Worm (Caenorhabditis elegans) whole organism, late embryonic: Measurements from ENCODE around the gene Y43F8C.15.

Experiments used
- K02D7.2 ChIP-seq: sonication (generic microtip); optimal IDR thresholded peaks from 2 replicates; lab custom pipeline; 2017; ENCODE audit warnings: mild to moderate bottlenecking, missing genetic modification characterization, missing compliant biosample characterization
- ahr-1 ChIP-seq: sonication (generic microtip); optimal IDR thresholded peaks from 2 replicates; lab custom pipeline; 2016; ENCODE audit warnings: missing genetic modification characterization, missing compliant biosample characterization
- ama-1 ChIP-seq: fragments of 150-350 bp; optimal IDR thresholded peaks from 2 replicates; lab custom pipeline; 2014
- ceh-18 ChIP-seq: sonication (generic microtip); optimal IDR thresholded peaks from 2 replicates; lab custom pipeline; 2016; ENCODE audit warnings: missing genetic modification characterization, missing compliant biosample characterization
- ceh-19 ChIP-seq: fragments of 200-800 bp; sonication (Bioruptor generic); optimal IDR thresholded peaks from 2 replicates; lab custom pipeline; 2018; ENCODE audit warnings: mild to moderate bottlenecking, missing genetic modification characterization, missing compliant biosample characterization
- ceh-22 ChIP-seq: sonication (generic microtip); optimal IDR thresholded peaks from 2 replicates; lab custom pipeline; 2017; ENCODE audit warnings: missing biosample characterization, missing genetic modification characterization
- dmd-4 ChIP-seq: sonication (generic microtip); optimal IDR thresholded peaks from 2 replicates; lab custom pipeline; 2016; ENCODE audit warnings: borderline replicate concordance, missing genetic modification characterization, missing compliant biosample characterization
- elt-2 ChIP-seq: sonication (generic microtip); optimal IDR thresholded peaks from 2 replicates; lab custom pipeline; 2016; ENCODE audit warnings: missing genetic modification reagents, missing genetic modification characterization, missing compliant biosample characterization
- elt-4 ChIP-seq: sonication (generic microtip); optimal IDR thresholded peaks from 2 replicates; lab custom pipeline; 2016; ENCODE audit warnings: missing genetic modification characterization, missing compliant biosample characterization
- ets-4 ChIP-seq: sonication (generic microtip); optimal IDR thresholded peaks from 2 replicates; lab custom pipeline; 2016; ENCODE audit warnings: missing genetic modification characterization, missing compliant biosample characterization
- fax-1 ChIP-seq: sonication (generic microtip); optimal IDR thresholded peaks from 2 replicates; lab custom pipeline; 2016; ENCODE audit warnings: missing genotype, missing genetic modification characterization, missing compliant biosample characterization
- fkh-10 ChIP-seq: fragments of 150-350 bp; optimal IDR thresholded peaks from 2 replicates; lab custom pipeline; 2014; ENCODE audit warnings: missing biosample characterization, missing genetic modification reagents, missing genetic modification characterization
- gmeb-2 ChIP-seq: sonication (generic microtip); optimal IDR thresholded peaks from 2 replicates; lab custom pipeline; 2016; ENCODE audit warnings: missing genetic modification characterization, inconsistent platforms, missing compliant biosample characterization
- lin-11 ChIP-seq: fragments of 200-800 bp; sonication (Bioruptor generic); optimal IDR thresholded peaks from 2 replicates; lab custom pipeline; 2018; ENCODE audit warnings: mild to moderate bottlenecking, missing genetic modification characterization, missing compliant biosample characterization
- madf-2 ChIP-seq: sonication (generic microtip); optimal IDR thresholded peaks from 2 replicates; lab custom pipeline; 2017; ENCODE audit warnings: missing genetic modification characterization, missing compliant biosample characterization
- npax-4 ChIP-seq: sonication (generic microtip); optimal IDR thresholded peaks from 2 replicates; lab custom pipeline; 2016; ENCODE audit warnings: missing genetic modification characterization, missing compliant biosample characterization
- pag-3 ChIP-seq: sonication (generic microtip); optimal IDR thresholded peaks from 2 replicates; lab custom pipeline; 2016; ENCODE audit warnings: missing compliant biosample characterization, missing genetic modification characterization, borderline replicate concordance
- pat-9 ChIP-seq: fragments of 200-800 bp; sonication (Bioruptor generic); optimal IDR thresholded peaks from 2 replicates; lab custom pipeline; 2018; ENCODE audit warnings: mild to moderate bottlenecking, missing genetic modification characterization, moderate library complexity, missing compliant biosample characterization
- pax-1 ChIP-seq: fragments of 150-350 bp; optimal IDR thresholded peaks from 2 replicates; lab custom pipeline; 2014; ENCODE audit warnings: missing biosample characterization, missing genetic modification characterization
- pha-2 ChIP-seq: sonication (generic microtip); optimal IDR thresholded peaks from 2 replicates; lab custom pipeline; 2017; ENCODE audit warnings: mild to moderate bottlenecking, missing genetic modification characterization, missing compliant biosample characterization
- pha-4 ChIP-seq: fragments of 150-350 bp; optimal IDR thresholded peaks from 2 replicates; lab custom pipeline; 2018; ENCODE audit warnings: missing biosample characterization, missing genetic modification reagents, missing genetic modification characterization
- pros-1 ChIP-seq: fragments of 150-350 bp; optimal IDR thresholded peaks from 2 replicates; lab custom pipeline; 2014; ENCODE audit warnings: missing biosample characterization, missing genetic modification reagents, missing genetic modification characterization
- ref-2 ChIP-seq: sonication (generic microtip); optimal IDR thresholded peaks from 2 replicates; lab custom pipeline; 2016; ENCODE audit warnings: missing genetic modification characterization, missing compliant biosample characterization
- sox-2 ChIP-seq: fragments of 200-800 bp; sonication (Bioruptor generic); IDR thresholded peaks from 2 replicates; pipeline ENCODE4 v1.3.6; 2022; ENCODE audit warnings: missing genetic modification reagents, missing genetic modification characterization, missing compliant biosample characterization
- syd-9 ChIP-seq: sonication (generic microtip); optimal IDR thresholded peaks from 2 replicates; lab custom pipeline; 2016; ENCODE audit warnings: mild to moderate bottlenecking, missing genetic modification characterization, moderate library complexity, missing compliant biosample characterization
- tbx-2 ChIP-seq: sonication (generic microtip); optimal IDR thresholded peaks from 2 replicates; lab custom pipeline; 2016; ENCODE audit warnings: missing genetic modification characterization, missing compliant biosample characterization
- tbx-7 ChIP-seq: sonication (generic microtip); optimal IDR thresholded peaks from 2 replicates; lab custom pipeline; 2016; ENCODE audit warnings: missing genotype, missing genetic modification characterization, missing compliant biosample characterization
- unc-55 ChIP-seq: sonication (generic microtip); optimal IDR thresholded peaks from 2 replicates; lab custom pipeline; 2017; ENCODE audit warnings: missing biosample characterization, missing genetic modification reagents, missing genetic modification characterization

Y43F8C.15 gene

ce11 chrV:19743794-19744193 is 33.4 kb upstream of the Y43F8C.15 start:
- TF ChIP-seq elt-4 (tag; lab: Kevin White, UChicago), result no peak
- TF ChIP-seq elt-2, result no peak
- TF ChIP-seq lin-11, result no peak
- TF ChIP-seq, all 69 proteins: peak for 0

DNA sequence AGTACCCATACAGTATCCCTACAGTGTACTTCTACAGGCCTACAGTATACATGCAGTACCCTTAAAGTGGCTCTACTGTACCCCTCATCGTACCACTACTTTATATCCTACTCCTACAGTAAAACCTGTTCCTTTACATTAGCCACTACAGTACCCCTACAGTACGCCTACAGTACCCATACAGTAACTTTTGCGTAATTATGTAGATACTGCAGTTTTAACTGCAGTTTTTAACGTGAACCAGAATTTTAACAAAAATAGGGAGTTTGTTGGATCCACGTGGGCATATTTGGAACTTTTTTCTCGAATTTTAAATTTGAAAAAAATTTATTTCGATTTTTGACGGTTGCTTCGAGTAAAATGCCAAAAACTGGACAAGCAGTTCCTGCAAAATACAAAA is 32.9 kb upstream of the Y43F8C.15 start, which contains the start of gene W04E12.4:
Gene W04E12.4 (plus strand): TSS at position 301 of the 400 bp plus-strand sequence.
- TF ChIP-seq pha-2, result no peak

- TF ChIP-seq fax-1 (tag; lab: Kevin White, UChicago), result no peak
- no peak for TF ChIP-seq ahr-1 (tag; lab: Kevin White, UChicago)
- no peak for TF ChIP-seq gmeb-2 (tag; lab: Kevin White, UChicago)
- TF ChIP-seq pat-9 (tag; lab: Kevin White, UChicago), result no peak
- TF ChIP-seq syd-9 (tag; lab: Kevin White, UChicago), result no peak
- no peak for TF ChIP-seq pag-3 (tag; lab: Kevin White, UChicago)
- TF ChIP-seq pros-1 (tag; lab: Kevin White, UChicago), result no peak
- TF ChIP-seq pha-4 (tag; lab: Kevin White, UChicago), result no peak
- TF ChIP-seq unc-55 (GFP tag; lab: Kevin White, UChicago), result no peak
Observed at ce11 chrV:19741651-19742050, 31.2 kb upstream of the Y43F8C.15 start, which contains the start of gene W04E12.3. W04E12.3 (plus strand) TSS chrV:19741951.

ce11 chrV:19741034-19741433 is 30.6 kb upstream of the Y43F8C.15 start, which contains the start of gene W04E12.2:
W04E12.2 (minus strand) TSS chrV:19741134.
- no peak for TF ChIP-seq ama-1
- no peak for TF ChIP-seq pax-1
- no peak for TF ChIP-seq K02D7.2 (tag; lab: Kevin White, UChicago)
- TF ChIP-seq ref-2 (tag; lab: Kevin White, UChicago), result no peak
- TF ChIP-seq madf-2 (tag; lab: Kevin White, UChicago), result no peak
- no peak for TF ChIP-seq ceh-22 (tag; lab: Kevin White, UChicago)
- no peak for TF ChIP-seq pat-9 (tag; lab: Kevin White, UChicago)
- TF ChIP-seq ceh-18 (tag; lab: Kevin White, UChicago), result no peak
- TF ChIP-seq ceh-19 (GFP tag; lab: Kevin White, UChicago), result no peak

- TF ChIP-seq tbx-2 (tag; lab: Kevin White, UChicago), result no peak
- TF ChIP-seq, all 69 proteins: peak for 0
Observed at ce11 chrV:19738117-19738516, 27.7 kb upstream of the Y43F8C.15 start, which contains the start of gene fbxa-131. fbxa-131 (plus strand) TSS chrV:19738417.

- TF ChIP-seq sox-2 (GFP tag; lab: Robert Waterston, UW) (no peak), npax-4 (tag; lab: Kevin White, UChicago) (no peak), fax-1 (tag; lab: Kevin White, UChicago) (no peak), tbx-7 (tag; lab: Kevin White, UChicago) (no peak), fkh-10 (GFP tag; lab: Kevin White, UChicago) (no peak), tbx-2 (tag; lab: Kevin White, UChicago) (no peak), pha-2 (no peak), ceh-19 (GFP tag; lab: Kevin White, UChicago) (no peak), dmd-4 (tag; lab: Kevin White, UChicago) (no peak)
Observed at ce11 chrV:19737458-19737857, 27.0 kb upstream of the Y43F8C.15 start, which contains the start of gene W04E12.7. W04E12.7 (minus strand) TSS chrV:19737558.

- TF ChIP-seq pag-3 (tag; lab: Kevin White, UChicago) (peak; percentile 40), ets-4 (tag; lab: Kevin White, UChicago) (no peak), tbx-2 (tag; lab: Kevin White, UChicago) (no peak)
Observed at ce11 chrV:19733728-19734127, 23.3 kb upstream of the Y43F8C.15 start.
